ENCODE assay signal across 6 worm cellular contexts in the genomic region with DNA sequence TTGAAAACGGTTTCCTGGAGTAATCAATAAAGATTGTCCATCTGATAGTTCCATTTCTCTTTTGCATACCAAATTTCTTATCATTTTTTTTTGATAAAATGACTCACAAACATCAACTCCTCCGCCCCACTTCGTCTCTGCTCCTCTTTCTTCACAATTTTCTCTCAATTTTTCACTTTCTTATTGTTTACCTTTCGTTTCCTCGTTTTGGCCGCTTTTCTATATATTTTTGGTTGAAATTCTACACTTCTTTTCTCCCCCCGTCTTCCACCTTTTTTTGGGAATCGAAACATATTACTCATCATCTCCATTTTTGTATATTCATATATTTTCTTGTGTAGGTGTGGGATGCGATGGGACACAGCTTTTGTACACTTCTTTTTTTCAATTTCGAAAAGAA.
A peak's percentile ranks its signal among the peaks of the same experiment; 100 is the strongest.
TF ChIP-seq lines count a peak whose summit lies in the region.

No protein-coding gene starts in this region.

TF ChIP-seq in whole organism, L1 larva, 84 proteins besides CTCF, POLR2A, EP300 and RAD21:
- TF ChIP-seq elt-2 (tag; optimal IDR thresholded peaks at IDR 0.05; lab: Kevin White, UChicago) (peak; percentile 54), nhr-90 (tag; optimal IDR thresholded peaks at IDR 0.05; lab: Kevin White, UChicago; ENCODE audit: poor library complexity) (peak; percentile 8), efl-1 (optimal IDR thresholded peaks at IDR 0.05; lab: Kevin White, UChicago) (no peak), efl-1 (GFP tag; optimal IDR thresholded peaks at IDR 0.05 in 1 of 2; lab: Kevin White, UChicago) (peak in 1 of 2 experiments; percentile 86), tlp-1 (tag; optimal IDR thresholded peaks at IDR 0.05; lab: Kevin White, UChicago) (no peak), nhr-28 (tag; optimal IDR thresholded peaks at IDR 0.05; lab: Kevin White, UChicago) (no peak), lsy-2 (tag; optimal IDR thresholded peaks at IDR 0.05; lab: Kevin White, UChicago) (no peak)

TF ChIP-seq in whole organism, L2 larva, 48 proteins besides CTCF, POLR2A, EP300 and RAD21:
- TF ChIP-seq F13H6.1 (tag; optimal IDR thresholded peaks at IDR 0.05; lab: Kevin White, UChicago) (peak; percentile 16), fos-1 (tag; optimal IDR thresholded peaks at IDR 0.05; lab: Kevin White, UChicago) (peak; percentile 95), crh-2 (tag; optimal IDR thresholded peaks at IDR 0.05; lab: Kevin White, UChicago) (peak; percentile 32), nhr-23 (tag; optimal IDR thresholded peaks at IDR 0.05; lab: Kevin White, UChicago) (no peak), gmeb-1 (tag; optimal IDR thresholded peaks at IDR 0.05; lab: Kevin White, UChicago) (peak; percentile 30), ztf-1 (GFP tag; conservative IDR thresholded peaks at IDR 0.05; lab: Robert Waterston, UW) (no peak)

TF ChIP-seq in whole organism, L3 larva, 47 proteins besides CTCF, POLR2A, EP300 and RAD21:
- no peak for TF ChIP-seq nhr-43 (tag; optimal IDR thresholded peaks at IDR 0.05; lab: Kevin White, UChicago; ENCODE audit: poor library complexity, severe bottlenecking)
- no peak for TF ChIP-seq nhr-23 (tag; optimal IDR thresholded peaks at IDR 0.05; lab: Kevin White, UChicago)
- TF ChIP-seq nhr-77 (tag; optimal IDR thresholded peaks at IDR 0.05; lab: Kevin White, UChicago) = no peak
- TF ChIP-seq nhr-67 (tag; optimal IDR thresholded peaks at IDR 0.05; lab: Kevin White, UChicago) = no peak
- TF ChIP-seq jun-1 (tag; optimal IDR thresholded peaks at IDR 0.05; lab: Kevin White, UChicago) = peak; percentile 2
- peak; percentile 72 for TF ChIP-seq pha-4 (tag; optimal IDR thresholded peaks at IDR 0.05; lab: Kevin White, UChicago)
- peak; percentile 58 for TF ChIP-seq pqm-1 (tag; optimal IDR thresholded peaks at IDR 0.05; lab: Kevin White, UChicago)
- TF ChIP-seq elt-2 (tag; optimal IDR thresholded peaks at IDR 0.05; lab: Kevin White, UChicago) = peak; percentile 80

TF ChIP-seq in whole organism, L4 larva, 104 proteins besides CTCF, POLR2A, EP300 and RAD21 (continues in another document):
- TF ChIP-seq dve-1 (tag; optimal IDR thresholded peaks at IDR 0.05; lab: Kevin White, UChicago; ENCODE audit: insufficient read depth) = peak; percentile 74
- no peak for TF ChIP-seq Y105C5A.15 (GFP tag; IDR thresholded peaks at IDR 0.05; lab: Robert Waterston, UW)
- TF ChIP-seq zip-11 (GFP tag; IDR thresholded peaks at IDR 0.05; lab: Robert Waterston, UW) = no peak
- TF ChIP-seq nhr-76 (tag; optimal IDR thresholded peaks at IDR 0.05; lab: Kevin White, UChicago) = no peak
- peak; percentile 16 for TF ChIP-seq nhr-28 (tag; optimal IDR thresholded peaks at IDR 0.05; lab: Kevin White, UChicago)
- no peak for TF ChIP-seq nhr-41 (GFP tag; IDR thresholded peaks at IDR 0.05; lab: Robert Waterston, UW)
- TF ChIP-seq ceh-44 (GFP tag; IDR thresholded peaks at IDR 0.05; lab: Robert Waterston, UW) = no peak
- no peak for TF ChIP-seq T26A8.4 (GFP tag; IDR thresholded peaks at IDR 0.05; lab: Robert Waterston, UW)
- no peak for TF ChIP-seq skn-1 (tag; optimal IDR thresholded peaks at IDR 0.05; lab: Kevin White, UChicago)
- TF ChIP-seq dpl-1 (GFP tag; optimal IDR thresholded peaks at IDR 0.05; lab: Kevin White, UChicago) = no peak
- no peak for TF ChIP-seq nhr-42 (GFP tag; IDR thresholded peaks at IDR 0.05; lab: Robert Waterston, UW)
- no peak for TF ChIP-seq ctbp-1 (GFP tag; IDR thresholded peaks at IDR 0.05; lab: Robert Waterston, UW)
- no peak for TF ChIP-seq mdt-29 (GFP tag; IDR thresholded peaks at IDR 0.05; lab: Robert Waterston, UW)
- TF ChIP-seq lin-38 (GFP tag; IDR thresholded peaks at IDR 0.05; lab: Robert Waterston, UW) = no peak
- TF ChIP-seq pqm-1 (tag; optimal IDR thresholded peaks at IDR 0.05; lab: Kevin White, UChicago) = peak; percentile 75
- TF ChIP-seq ceh-28 (tag; optimal IDR thresholded peaks at IDR 0.05; lab: Kevin White, UChicago) = no peak
- TF ChIP-seq dmd-8 (GFP tag; IDR thresholded peaks at IDR 0.05; lab: Robert Waterston, UW) = no peak
- no peak for TF ChIP-seq daf-16 (GFP tag; optimal IDR thresholded peaks at IDR 0.05; lab: Kevin White, UChicago)
- peak; percentile 92 for TF ChIP-seq daf-16 (tag; optimal IDR thresholded peaks at IDR 0.05; lab: Kevin White, UChicago)
- no peak for TF ChIP-seq cey-2 (tag; optimal IDR thresholded peaks at IDR 0.05; lab: Kevin White, UChicago; ENCODE audit: borderline replicate concordance, insufficient read depth)
- TF ChIP-seq nhr-77 (tag; optimal IDR thresholded peaks at IDR 0.05; lab: Kevin White, UChicago) = no peak
- TF ChIP-seq ceh-82 (tag; optimal IDR thresholded peaks at IDR 0.05; lab: Kevin White, UChicago) = no peak
- TF ChIP-seq lim-7 (GFP tag; IDR thresholded peaks at IDR 0.05; lab: Robert Waterston, UW) = no peak
- no peak for TF ChIP-seq sdz-12 (GFP tag; optimal IDR thresholded peaks at IDR 0.05; lab: Kevin White, UChicago)

TF ChIP-seq in whole organism, late embryonic, 69 proteins besides CTCF, POLR2A, EP300 and RAD21:
- TF ChIP-seq elt-2 (tag; optimal IDR thresholded peaks at IDR 0.05; lab: Kevin White, UChicago) (peak; percentile 26), ceh-30 (tag; optimal IDR thresholded peaks at IDR 0.05; lab: Kevin White, UChicago) (no peak)

TF ChIP-seq in whole organism, young adult, 124 proteins besides CTCF, POLR2A, EP300 and RAD21:
- TF ChIP-seq gei-17 (GFP tag; optimal IDR thresholded peaks at IDR 0.05; lab: Kevin White, UChicago) = no peak
- peak; percentile 65 for TF ChIP-seq nhr-80 (tag; optimal IDR thresholded peaks at IDR 0.05; lab: Kevin White, UChicago)
